Worm (Caenorhabditis elegans): ENCODE measurements around the gene T21D12.14.

Gene T21D12.14

ce11 chrIV:309526-309925 is 21.6 kb upstream of the T21D12.14 start (continued):
- TF ChIP-seq hlh-11 (tag; optimal IDR thresholded peaks at IDR 0.05) (peak; percentile 57), pha-4 (GFP tag; IDR thresholded peaks at IDR 0.05) (no peak), pha-4 (tag; optimal IDR thresholded peaks at IDR 0.05) (no peak), aha-1 (tag) (peak; percentile 19), nhr-48 (tag; optimal IDR thresholded peaks at IDR 0.05) (peak; percentile 68), ceh-28 (tag; optimal IDR thresholded peaks at IDR 0.05) (no peak), snpc-4 (tag; optimal IDR thresholded peaks at IDR 0.05) (no peak), zfp-2 (tag; optimal IDR thresholded peaks at IDR 0.05) (no peak), mep-1 (tag; optimal IDR thresholded peaks at IDR 0.05) (no peak), spr-3 (GFP tag; optimal IDR thresholded peaks at IDR 0.05) (no peak), unc-130 (GFP tag; optimal IDR thresholded peaks at IDR 0.05) (no peak), dmd-8 (GFP tag; IDR thresholded peaks at IDR 0.05) (no peak), lir-3 (tag; optimal IDR thresholded peaks at IDR 0.05) (no peak), dmd-6 (GFP tag; IDR thresholded peaks at IDR 0.05) (peak; percentile 56), unc-62 (GFP tag; optimal IDR thresholded peaks at IDR 0.05 in 1 of 2) (peak in 1 of 2 experiments; percentile 17), unc-62 (tag; optimal IDR thresholded peaks at IDR 0.05) (no peak), ZK546.5 (tag; optimal IDR thresholded peaks at IDR 0.05) (no peak), dve-1 (tag; optimal IDR thresholded peaks at IDR 0.05; ENCODE audit: insufficient read depth) (peak; percentile 8), nhr-77 (tag; optimal IDR thresholded peaks at IDR 0.05) (no peak)

- TF ChIP-seq hmg-1.1 (GFP tag; IDR thresholded peaks at IDR 0.05) (no peak), mdl-1 (tag; optimal IDR thresholded peaks at IDR 0.05) (no peak), dve-1 (tag; optimal IDR thresholded peaks at IDR 0.05; ENCODE audit: insufficient read depth) (no peak), arid-1 (GFP tag; conservative IDR thresholded peaks at IDR 0.05) (no peak), nhr-237 (tag; optimal IDR thresholded peaks at IDR 0.05) (no peak), Y48G9A.11 (GFP tag; IDR thresholded peaks at IDR 0.05) (no peak), ztf-11 (tag; optimal IDR thresholded peaks at IDR 0.05) (no peak)
These were observed 19.3 kb upstream of the T21D12.14 start, which contains the start of gene swt-1 for ce11 chrIV:307205-307604. Gene swt-1, plus strand, starts transcription at chrIV:307505.

ce11 chrIV:306572-306971 is 18.6 kb upstream of the T21D12.14 start:
- TF ChIP-seq F44E2.7 (GFP tag; IDR thresholded peaks at IDR 0.05) (no peak), ceh-20 (GFP tag; IDR thresholded peaks at IDR 0.05) (no peak), madf-9 (GFP tag; conservative IDR thresholded peaks at IDR 0.05) (no peak), dmd-8 (GFP tag; IDR thresholded peaks at IDR 0.05) (no peak), D1046.2 (GFP tag; IDR thresholded peaks at IDR 0.05) (no peak), lin-15B (tag; optimal IDR thresholded peaks at IDR 0.05) (no peak), hlh-11 (tag; optimal IDR thresholded peaks at IDR 0.05) (peak; percentile 36), spr-1 (tag; optimal IDR thresholded peaks at IDR 0.05) (no peak), ama-1 (optimal IDR thresholded peaks at IDR 0.05) (no peak), hlh-30 (tag; optimal IDR thresholded peaks at IDR 0.05; ENCODE audit: insufficient read depth) (peak; percentile 54), hif-1 (tag; optimal IDR thresholded peaks at IDR 0.05) (no peak), vab-7 (GFP tag; IDR thresholded peaks at IDR 0.05) (no peak), R02D3.7 (tag; optimal IDR thresholded peaks at IDR 0.05) (no peak), daf-8 (GFP tag; IDR thresholded peaks at IDR 0.05) (no peak), nhr-48 (tag; optimal IDR thresholded peaks at IDR 0.05) (no peak), F49E8.2 (tag; optimal IDR thresholded peaks at IDR 0.05; ENCODE audit: borderline replicate concordance) (no peak), ceh-82 (tag; optimal IDR thresholded peaks at IDR 0.05) (no peak), lsy-2 (tag; optimal IDR thresholded peaks at IDR 0.05) (peak in 1 of 2 experiments; percentile 47), nhr-11 (tag; optimal IDR thresholded peaks at IDR 0.05) (peak; percentile 37), Y75B8A.6 (GFP tag; IDR thresholded peaks at IDR 0.05) (no peak), zfp-3 (GFP tag; conservative IDR thresholded peaks at IDR 0.05) (no peak), nhr-41 (GFP tag; IDR thresholded peaks at IDR 0.05) (0 out of 2 replicates have a peak, but pooled peaks have one; percentile 10), ztf-11 (tag; optimal IDR thresholded peaks at IDR 0.05) (no peak), zip-11 (GFP tag; IDR thresholded peaks at IDR 0.05) (no peak), spr-3 (GFP tag; optimal IDR thresholded peaks at IDR 0.05) (no peak), lir-3 (tag; optimal IDR thresholded peaks at IDR 0.05) (no peak), mxl-3 (GFP tag; optimal IDR thresholded peaks at IDR 0.05) (no peak), nhr-10 (tag; optimal IDR thresholded peaks at IDR 0.05) (no peak), lim-7 (GFP tag; IDR thresholded peaks at IDR 0.05) (no peak), dmd-6 (GFP tag; IDR thresholded peaks at IDR 0.05) (no peak), php-3 (GFP tag; IDR thresholded peaks at IDR 0.05) (no peak)
